Worm (Caenorhabditis elegans) whole organism, L2 larva: ENCODE data around the gene C31B8.12.
"Not testable (repeated sequence)": the region's sequence is repeated elsewhere in the genome, so short reads cannot be mapped to it uniquely, and the experiment has no call there.

Experiments used
- C34F6.9 ChIP-seq: fragments of 150-350 bp; optimal IDR thresholded peaks from 2 replicates; lab custom pipeline; 2014; ENCODE audit warnings: missing biosample characterization, missing genetic modification characterization
- F13H6.1 ChIP-seq: sonication (generic microtip); optimal IDR thresholded peaks from 2 replicates; lab custom pipeline; 2016; ENCODE audit warnings: missing genetic modification characterization, missing compliant biosample characterization
- R02D3.7 ChIP-seq: fragments of 150-350 bp; optimal IDR thresholded peaks from 2 replicates; lab custom pipeline; 2014; ENCODE audit warnings: missing biosample characterization, missing genetic modification characterization
- Y55F3AM.14 ChIP-seq: fragments of 200-800 bp; sonication (Bioruptor generic); optimal IDR thresholded peaks from 2 replicates; lab custom pipeline; 2018; ENCODE audit warnings: mild to moderate bottlenecking, missing genetic modification characterization, missing compliant biosample characterization
- ZK546.5 ChIP-seq: sonication (generic microtip); optimal IDR thresholded peaks from 2 replicates; lab custom pipeline; 2017; ENCODE audit warnings: missing biosample characterization, missing genetic modification characterization
- alr-1 ChIP-seq: fragments of 150-350 bp; optimal IDR thresholded peaks from 2 replicates; lab custom pipeline; 2014; ENCODE audit warnings: missing biosample characterization, missing genetic modification characterization
- ceh-82 ChIP-seq: fragments of 150-350 bp; optimal IDR thresholded peaks from 2 replicates; lab custom pipeline; 2014; ENCODE audit warnings: missing biosample characterization, missing genetic modification characterization
- crh-2 ChIP-seq: sonication (generic microtip); optimal IDR thresholded peaks from 2 replicates; lab custom pipeline; 2017; ENCODE audit warnings: missing biosample characterization, missing genetic modification characterization
- dmd-4 ChIP-seq: sonication (generic microtip); optimal IDR thresholded peaks from 2 replicates; lab custom pipeline; 2017; ENCODE audit warnings: missing biosample characterization, missing genetic modification characterization
- egl-27 ChIP-seq: sonication (generic microtip); optimal IDR thresholded peaks from 3 replicates; lab custom pipeline; 2017; ENCODE audit warnings: missing biosample characterization, missing genetic modification reagents, missing genetic modification characterization
- elt-1 ChIP-seq: fragments of 150-350 bp; optimal IDR thresholded peaks from 2 replicates; lab custom pipeline; 2014; ENCODE audit warnings: missing biosample characterization, missing genetic modification characterization
- elt-3 ChIP-seq: sonication (generic microtip); optimal IDR thresholded peaks from 2 replicates; lab custom pipeline; 2017; ENCODE audit warnings: missing biosample characterization, missing genetic modification characterization
- fos-1 ChIP-seq: fragments of 150-350 bp; optimal IDR thresholded peaks from 2 replicates; lab custom pipeline; 2014; ENCODE audit warnings: missing biosample characterization, missing genetic modification characterization
- gmeb-1 ChIP-seq: fragments of 150-350 bp; optimal IDR thresholded peaks from 2 replicates; lab custom pipeline; 2014; ENCODE audit warnings: missing biosample characterization, missing genetic modification characterization
- lin-11 ChIP-seq: fragments of 150-350 bp; sonication (generic microtip); optimal IDR thresholded peaks from 2 replicates; lab custom pipeline; 2014; ENCODE audit warnings: missing biosample characterization, missing genetic modification characterization, inconsistent platforms, mixed read lengths
- lin-13 ChIP-seq: fragments of 150-350 bp; optimal IDR thresholded peaks from 2 replicates; lab custom pipeline; 2014; ENCODE audit warnings: missing biosample characterization, missing genetic modification reagents, missing genetic modification characterization
- lin-39 ChIP-seq: fragments of 150-350 bp; optimal IDR thresholded peaks from 2 replicates; lab custom pipeline; 2014; ENCODE audit warnings: missing biosample characterization, missing genetic modification reagents, missing genetic modification characterization
- lsy-2 ChIP-seq, 2 experiments: fragments of 150-350 bp in 1 of 2; sonication (generic microtip) in 1 of 2; optimal IDR thresholded peaks; 2 replicates each; lab custom pipeline; 2014 to 2017; ENCODE audit warnings: missing biosample characterization in 2 of 2, missing genetic modification characterization in 2 of 2
- mab-5 ChIP-seq: fragments of 150-350 bp; optimal IDR thresholded peaks from 2 replicates; lab custom pipeline; 2014; ENCODE audit warnings: missing biosample characterization, missing genetic modification characterization
- mbf-1 ChIP-seq: sonication (generic microtip); optimal IDR thresholded peaks from 2 replicates; lab custom pipeline; 2017; ENCODE audit warnings: missing biosample characterization, missing genetic modification characterization
- mdl-1 ChIP-seq, 2 experiments: fragments of 150-350 bp in 1 of 2; sonication (generic microtip) in 1 of 2; optimal IDR thresholded peaks; 2 replicates each; lab custom pipeline; 2017; ENCODE audit warnings: missing biosample characterization in 2 of 2, missing genetic modification characterization in 2 of 2
- nhr-11 ChIP-seq: fragments of 150-350 bp; optimal IDR thresholded peaks from 2 replicates; lab custom pipeline; 2014; ENCODE audit warnings: missing biosample characterization, missing genetic modification characterization
- nhr-12 ChIP-seq: fragments of 150-350 bp; optimal IDR thresholded peaks from 2 replicates; lab custom pipeline; 2014; ENCODE audit warnings: missing biosample characterization, missing genetic modification characterization
- nhr-129 ChIP-seq: fragments of 150-350 bp; optimal IDR thresholded peaks from 2 replicates; lab custom pipeline; 2014; ENCODE audit warnings: missing biosample characterization, missing genetic modification characterization
- nhr-21 ChIP-seq: fragments of 150-350 bp; optimal IDR thresholded peaks from 2 replicates; lab custom pipeline; 2014; ENCODE audit warnings: missing biosample characterization, missing genetic modification characterization
- skn-1 ChIP-seq: sonication (generic microtip); optimal IDR thresholded peaks from 2 replicates; lab custom pipeline; 2017; ENCODE audit warnings: missing biosample characterization, missing genetic modification characterization
- sma-9 ChIP-seq, 2 experiments: fragments of 150-350 bp in 1 of 2; sonication (generic microtip) in 1 of 2; optimal IDR thresholded peaks; 2 replicates each; lab custom pipeline; 2014 to 2016; ENCODE audit warnings: missing genetic modification characterization in 2 of 2, mild to moderate bottlenecking in 1 of 2, missing biosample characterization in 1 of 2, missing compliant biosample characterization in 1 of 2, missing genetic modification reagents in 1 of 2, moderate library complexity in 1 of 2
- snpc-4 ChIP-seq: fragments of 150-350 bp; optimal IDR thresholded peaks from 2 replicates; lab custom pipeline; 2014; ENCODE audit warnings: missing biosample characterization, missing genetic modification characterization
- unc-39 ChIP-seq: fragments of 150-350 bp; optimal IDR thresholded peaks from 2 replicates; lab custom pipeline; 2014; ENCODE audit warnings: missing biosample characterization, missing genetic modification characterization
- unc-55 ChIP-seq: fragments of 150-350 bp; sonication (generic microtip); optimal IDR thresholded peaks from 3 replicates; lab custom pipeline; 2014; ENCODE audit warnings: missing biosample characterization, missing genetic modification reagents, missing genetic modification characterization
- unc-62 ChIP-seq: fragments of 150-350 bp; optimal IDR thresholded peaks from 2 replicates; lab custom pipeline; 2014; ENCODE audit warnings: missing biosample characterization, missing genetic modification reagents, missing genetic modification characterization
- zag-1 ChIP-seq: fragments of 150-350 bp; optimal IDR thresholded peaks from 2 replicates; lab custom pipeline; 2014; ENCODE audit warnings: missing biosample characterization, missing genetic modification characterization
- ztf-1 ChIP-seq: fragments of 200-800 bp; sonication (Bioruptor generic); conservative IDR thresholded peaks from 2 replicates; pipeline ENCODE4 v1.3.6; 2022; ENCODE audit warnings: missing genetic modification characterization, missing compliant biosample characterization
- ztf-11 ChIP-seq: sonication (generic microtip); optimal IDR thresholded peaks from 2 replicates; lab custom pipeline; 2017; ENCODE audit warnings: missing biosample characterization, missing genetic modification characterization

C31B8.12 gene

DNA sequence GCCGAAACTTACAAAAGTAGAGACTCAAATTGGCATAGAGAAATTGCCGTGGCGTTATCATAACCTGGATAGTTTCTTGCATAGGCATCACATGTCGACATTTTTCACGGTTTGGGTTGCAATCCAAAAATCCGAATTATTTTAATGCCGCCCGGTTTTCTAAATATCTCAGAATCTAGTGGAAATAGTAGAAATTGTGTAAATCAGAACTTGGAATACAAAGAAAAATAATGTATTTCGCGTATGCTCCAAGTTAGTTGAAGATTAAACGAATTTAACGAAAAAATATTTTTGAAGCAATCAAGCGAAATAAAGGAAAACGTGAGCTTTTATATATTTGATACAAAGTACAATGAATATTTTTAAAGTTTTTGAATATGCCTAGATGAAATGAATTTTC lies 33.4 kb upstream of the C31B8.12 start, which contains the start of gene srw-144:
Gene srw-144 (minus strand): TSS at position 101 of the 400 bp plus-strand sequence.
- TF ChIP-seq snpc-4 (no peak), ztf-11 (tag; lab: Kevin White, UChicago) (no peak), F13H6.1 (no peak), nhr-11 (no peak), unc-39 (no peak), mbf-1 (no peak), unc-62 (GFP tag; lab: Kevin White, UChicago) (no peak), gmeb-1 (tag; lab: Kevin White, UChicago) (no peak), elt-1 (no peak)

DNA sequence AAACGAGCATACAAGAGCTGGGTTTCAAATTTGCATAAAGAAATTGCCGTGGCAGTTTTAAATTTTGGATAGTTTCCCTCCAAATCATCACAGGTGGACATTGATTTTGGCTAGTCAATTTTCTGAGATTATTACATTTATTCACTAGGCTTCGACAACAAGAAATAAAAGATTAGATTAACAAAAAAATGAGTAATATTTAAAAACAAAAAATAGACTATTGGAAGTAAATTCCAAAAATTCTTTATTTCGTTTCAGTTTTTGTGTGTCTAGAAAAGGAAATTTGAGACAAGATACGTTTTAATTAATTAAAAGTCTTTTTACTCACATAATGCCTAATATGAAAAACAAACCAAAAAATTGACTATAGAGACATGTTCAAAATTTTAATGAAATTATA lies 30.7 kb upstream of the C31B8.12 start, which contains the start of gene srw-142:
Gene srw-142 (minus strand): TSS at position 101 of the 400 bp plus-strand sequence.
- TF ChIP-seq gmeb-1 (tag; lab: Kevin White, UChicago) (no peak), lin-11 (tag; lab: Kevin White, UChicago) (no peak), crh-2 (no peak), fos-1 (tag; lab: Kevin White, UChicago) (no peak), mdl-1 (tag; optimal IDR thresholded peaks at IDR 0.05; lab: Kevin White, UChicago) (no peak), elt-1 (no peak), lin-39 (no peak), mab-5 (tag; lab: Kevin White, UChicago) (no peak), egl-27 (tag; lab: Kevin White, UChicago) (no peak), ztf-11 (tag; lab: Kevin White, UChicago) (no peak), nhr-12 (tag; lab: Kevin White, UChicago) (no peak), ztf-1 (no peak), unc-55 (GFP tag; lab: Kevin White, UChicago) (no peak), zag-1 (tag; lab: Kevin White, UChicago) (no peak), dmd-4 (tag; lab: Kevin White, UChicago) (no peak), lin-13 (GFP tag; lab: Kevin White, UChicago) (no peak), elt-3 (tag; lab: Kevin White, UChicago) (no peak), F13H6.1 (no peak), lsy-2 (tag; optimal IDR thresholded peaks at IDR 0.05; lab: Kevin White, UChicago) (no peak), C34F6.9 (tag; lab: Kevin White, UChicago) (no peak)

DNA sequence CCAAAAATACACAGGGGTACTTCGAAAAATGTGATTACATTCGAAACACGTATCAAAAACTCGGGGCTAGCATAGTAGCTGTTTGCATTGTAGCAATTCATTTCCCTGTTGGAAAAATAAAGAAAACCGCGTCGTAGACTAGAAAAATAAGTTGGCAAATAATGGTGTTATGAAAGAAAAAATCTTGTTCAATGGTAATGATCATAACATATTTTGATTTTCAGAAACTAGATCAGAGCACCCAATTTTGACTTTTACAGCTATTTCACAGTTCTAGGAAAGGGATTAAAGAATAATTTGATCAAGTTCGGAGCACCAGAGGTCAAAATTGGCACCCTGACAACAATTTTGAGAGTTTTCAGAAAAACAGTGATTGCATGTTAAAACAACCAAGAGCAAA lies 27.9 kb upstream of the C31B8.12 start, which contains the start of gene srh-248:
Gene srh-248 (minus strand): TSS at position 101 of the 400 bp plus-strand sequence.
- not testable (repeated sequence) for TF ChIP-seq elt-3 (tag; lab: Kevin White, UChicago); unc-39; R02D3.7 (tag; lab: Kevin White, UChicago)

DNA sequence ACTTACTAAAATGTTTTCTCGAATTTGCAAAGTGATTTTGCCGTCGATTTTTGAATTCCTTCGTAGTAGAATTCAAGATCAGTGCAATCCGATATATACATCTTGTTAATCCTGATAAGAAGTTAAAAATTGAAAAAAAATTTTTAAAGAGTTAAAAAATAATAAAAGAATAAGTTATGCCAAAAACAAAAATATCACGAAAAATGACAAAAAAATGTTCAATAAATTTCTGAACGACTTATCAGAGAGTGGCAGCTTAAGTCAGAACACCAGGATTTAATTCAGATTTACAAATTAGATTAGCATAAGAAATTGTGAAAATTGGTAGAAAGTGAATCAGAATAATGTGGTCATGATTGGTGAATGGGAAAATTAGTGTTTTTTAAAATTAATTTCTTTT lies 24.6 kb upstream of the C31B8.12 start, which contains the start of gene srw-122:
Gene srw-122 (minus strand): TSS at position 101 of the 400 bp plus-strand sequence.
- TF ChIP-seq alr-1 (tag; lab: Kevin White, UChicago); sma-9 (GFP tag; optimal IDR thresholded peaks at IDR 0.05; lab: Kevin White, UChicago); sma-9 (tag; optimal IDR thresholded peaks at IDR 0.05; lab: Kevin White, UChicago); skn-1: not testable (repeated sequence)

DNA sequence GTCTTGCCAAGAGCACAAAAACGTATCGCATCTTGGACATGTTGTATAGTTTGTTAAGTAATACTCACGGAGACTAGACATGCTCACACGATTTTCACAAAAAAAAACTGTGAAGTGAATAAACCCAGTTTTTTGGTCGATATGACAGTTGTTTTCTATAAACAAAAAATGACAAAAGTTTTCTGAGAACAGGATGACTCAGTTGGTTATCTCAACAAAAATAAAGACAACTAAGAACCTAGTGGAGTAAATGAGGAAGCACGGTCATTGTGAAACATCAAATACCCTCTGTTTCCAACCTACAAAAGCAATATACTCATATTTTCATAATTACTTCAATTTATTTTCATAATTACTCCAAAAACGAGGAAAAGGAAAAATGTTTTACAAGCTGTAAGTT lies 18.1 kb upstream of the C31B8.12 start, which contains the start of gene srh-87:
Gene srh-87 (minus strand): TSS at position 101 of the 400 bp plus-strand sequence.
- no peak for TF ChIP-seq lin-11 (tag; lab: Kevin White, UChicago)
- no peak for TF ChIP-seq nhr-12 (tag; lab: Kevin White, UChicago)
- no peak for TF ChIP-seq Y55F3AM.14 (GFP tag; lab: Kevin White, UChicago)
- no peak for TF ChIP-seq alr-1 (tag; lab: Kevin White, UChicago)
- TF ChIP-seq nhr-21 (tag; lab: Kevin White, UChicago): no peak
- no peak for TF ChIP-seq mdl-1 (tag; optimal IDR thresholded peaks at IDR 0.05; lab: Kevin White, UChicago)
- TF ChIP-seq ceh-82: no peak
- no peak for TF ChIP-seq nhr-129 (tag; lab: Kevin White, UChicago)
- no peak for TF ChIP-seq ZK546.5 (tag; lab: Kevin White, UChicago)
- TF ChIP-seq unc-39: no peak
- TF ChIP-seq ztf-11 (tag; lab: Kevin White, UChicago): no peak
